Worm (Caenorhabditis elegans) whole organism, young adult: ENCODE results near the gene C30H6.9.

Source experiments
- B0336.3 ChIP-seq: fragments of 200-800 bp; sonication (Bioruptor generic); IDR thresholded peaks from 2 replicates; pipeline ENCODE4 v1.3.6; 2022; ENCODE audit warnings: missing genetic modification characterization, missing compliant biosample characterization
- C17E4.6 ChIP-seq: fragments of 200-800 bp; sonication (Bioruptor generic); IDR thresholded peaks from 2 replicates; pipeline ENCODE4 v1.3.6; 2022; ENCODE audit warnings: missing genetic modification reagents, missing genetic modification characterization, missing compliant biosample characterization
- D2030.7 ChIP-seq: fragments of 200-800 bp; sonication (Bioruptor generic); IDR thresholded peaks from 2 replicates; pipeline ENCODE4 v1.3.6; 2022; ENCODE audit warnings: missing genetic modification reagents, missing genetic modification characterization, missing compliant biosample characterization
- F23B12.7 ChIP-seq: sonication (generic microtip); optimal IDR thresholded peaks from 2 replicates; lab custom pipeline; 2017; ENCODE audit warnings: missing genetic modification characterization, mild to moderate bottlenecking, missing compliant biosample characterization, antibody characterized with exemption, moderate library complexity; ENCODE audit not compliant: insufficient read depth
- F52B5.7 ChIP-seq: sonication (generic microtip); optimal IDR thresholded peaks from 2 replicates; lab custom pipeline; 2016; ENCODE audit warnings: mild to moderate bottlenecking, missing genetic modification characterization, missing compliant biosample characterization
- F57A8.1 ChIP-seq: fragments of 200-800 bp; sonication (Bioruptor generic); optimal IDR thresholded peaks from 2 replicates; lab custom pipeline; 2018; ENCODE audit warnings: mild to moderate bottlenecking, missing genetic modification characterization, moderate library complexity, missing compliant biosample characterization
- F57C9.4 ChIP-seq: sonication (generic microtip); optimal IDR thresholded peaks from 2 replicates; lab custom pipeline; 2017; ENCODE audit warnings: mild to moderate bottlenecking, missing genetic modification characterization, missing compliant biosample characterization
- ZK185.1 ChIP-seq: sonication (generic microtip); optimal IDR thresholded peaks from 2 replicates; lab custom pipeline; 2016; ENCODE audit warnings: mild to moderate bottlenecking, missing genetic modification characterization, missing compliant biosample characterization; ENCODE audit not compliant: poor library complexity, severe bottlenecking
- atf-7 ChIP-seq: sonication (generic microtip); optimal IDR thresholded peaks from 2 replicates; lab custom pipeline; 2017; ENCODE audit warnings: mild to moderate bottlenecking, missing genetic modification characterization, missing compliant biosample characterization
- ceh-58 ChIP-seq: fragments of 200-800 bp; sonication (Bioruptor generic); IDR thresholded peaks from 2 replicates; pipeline ENCODE4 v1.3.6; 2022; ENCODE audit warnings: missing genetic modification characterization, missing compliant biosample characterization
- dpff-1 ChIP-seq: sonication (generic microtip); optimal IDR thresholded peaks from 2 replicates; lab custom pipeline; 2017; ENCODE audit warnings: mild to moderate bottlenecking, missing genetic modification characterization, missing compliant biosample characterization
- dpl-1 ChIP-seq: fragments of 150-350 bp; optimal IDR thresholded peaks from 2 replicates; lab custom pipeline; 2014; ENCODE audit warnings: missing biosample characterization, missing genetic modification reagents, missing genetic modification characterization
- egrh-3 ChIP-seq: fragments of 200-800 bp; sonication (Bioruptor generic); IDR thresholded peaks from 2 replicates; pipeline ENCODE4 v1.3.6; 2022; ENCODE audit warnings: missing genetic modification reagents, missing genetic modification characterization, missing compliant biosample characterization
- ets-4 ChIP-seq: fragments of 200-800 bp; sonication (Bioruptor generic); optimal IDR thresholded peaks from 2 replicates; lab custom pipeline; 2018; ENCODE audit warnings: mild to moderate bottlenecking, missing genetic modification characterization, missing compliant biosample characterization
- gei-17 ChIP-seq: fragments of 200-800 bp; sonication (Bioruptor generic); optimal IDR thresholded peaks from 2 replicates; lab custom pipeline; 2018; ENCODE audit warnings: mild to moderate bottlenecking, missing genetic modification characterization, missing compliant biosample characterization
- him-1 ChIP-seq: sonication (generic microtip); optimal IDR thresholded peaks from 2 replicates; lab custom pipeline; 2016; ENCODE audit warnings: missing genotype, missing genetic modification reagents, missing genetic modification characterization, missing compliant biosample characterization
- hmg-20 ChIP-seq: fragments of 200-800 bp; sonication (Bioruptor generic); IDR thresholded peaks from 2 replicates; pipeline ENCODE4 v1.3.6; 2022; ENCODE audit warnings: missing genetic modification reagents, missing genetic modification characterization, missing compliant biosample characterization
- hrde-1 ChIP-seq: sonication (generic microtip); optimal IDR thresholded peaks from 2 replicates; lab custom pipeline; 2016; ENCODE audit warnings: missing genetic modification characterization, mild to moderate bottlenecking, missing compliant biosample characterization, moderate library complexity, missing genotype, missing genetic modification reagents, borderline replicate concordance
- hsf-1 ChIP-seq: fragments of 200-800 bp; sonication (Bioruptor generic); IDR thresholded peaks from 2 replicates; pipeline ENCODE4 v1.3.6; 2022; ENCODE audit warnings: missing genetic modification reagents, missing genetic modification characterization, missing compliant biosample characterization
- lsl-1 ChIP-seq: fragments of 200-800 bp; sonication (Bioruptor generic); optimal IDR thresholded peaks from 2 replicates; lab custom pipeline; 2018; ENCODE audit warnings: mild to moderate bottlenecking, missing genetic modification characterization, moderate library complexity, missing compliant biosample characterization
- mcd-1 ChIP-seq: fragments of 200-800 bp; sonication (Bioruptor generic); IDR thresholded peaks from 2 replicates; pipeline ENCODE4 v1.3.6; 2022; ENCODE audit warnings: missing genetic modification reagents, missing genetic modification characterization, missing compliant biosample characterization
- nfya-2 ChIP-seq: fragments of 200-800 bp; sonication (Bioruptor generic); IDR thresholded peaks from 2 replicates; pipeline ENCODE4 v1.3.6; 2022; ENCODE audit warnings: missing genetic modification reagents, missing genetic modification characterization, missing compliant biosample characterization
- nhr-179 ChIP-seq: sonication (generic microtip); optimal IDR thresholded peaks from 2 replicates; lab custom pipeline; 2016; ENCODE audit warnings: mild to moderate bottlenecking, missing genetic modification characterization, missing compliant biosample characterization
- nhr-27 ChIP-seq: fragments of 200-800 bp; sonication (Bioruptor generic); optimal IDR thresholded peaks from 2 replicates; lab custom pipeline; 2018; ENCODE audit warnings: mild to moderate bottlenecking, missing genetic modification characterization, moderate library complexity, missing compliant biosample characterization
- nhr-90 ChIP-seq: sonication (generic microtip); optimal IDR thresholded peaks from 2 replicates; lab custom pipeline; 2016; ENCODE audit warnings: missing genotype, mild to moderate bottlenecking, missing genetic modification characterization, missing compliant biosample characterization
- repo-1 ChIP-seq: sonication (generic microtip); optimal IDR thresholded peaks from 2 replicates; lab custom pipeline; 2017; ENCODE audit warnings: mild to moderate bottlenecking, missing genetic modification characterization, missing compliant biosample characterization
- sdz-38 ChIP-seq: sonication (generic microtip); optimal IDR thresholded peaks from 2 replicates; lab custom pipeline; 2016; ENCODE audit warnings: missing genotype, missing genetic modification characterization, missing compliant biosample characterization
- sea-2 ChIP-seq: fragments of 200-800 bp; sonication (Bioruptor generic); IDR thresholded peaks from 2 replicates; pipeline ENCODE4 v1.3.6; 2022; ENCODE audit warnings: missing genetic modification characterization, missing compliant biosample characterization
- sptf-2 ChIP-seq: fragments of 200-800 bp; sonication (Bioruptor generic); optimal IDR thresholded peaks from 2 replicates; lab custom pipeline; 2018; ENCODE audit warnings: mild to moderate bottlenecking, missing genetic modification characterization, missing compliant biosample characterization
- tbp1 ChIP-seq: fragments of 200-800 bp; sonication (Bioruptor generic); optimal IDR thresholded peaks from 2 replicates; lab custom pipeline; 2018; ENCODE audit warnings: mild to moderate bottlenecking, missing genetic modification characterization, missing compliant biosample characterization
- unc-130 ChIP-seq: sonication (generic microtip); optimal IDR thresholded peaks from 2 replicates; lab custom pipeline; 2016; ENCODE audit warnings: missing genetic modification reagents, missing genetic modification characterization, missing compliant biosample characterization
- unc-62 ChIP-seq: fragments of 150-350 bp; optimal IDR thresholded peaks from 2 replicates; lab custom pipeline; 2014; ENCODE audit warnings: missing biosample characterization, missing genetic modification reagents, missing genetic modification characterization
- ztf-18 ChIP-seq: sonication (generic microtip); optimal IDR thresholded peaks from 2 replicates; lab custom pipeline; 2016; ENCODE audit warnings: missing genotype, mild to moderate bottlenecking, missing genetic modification characterization, missing compliant biosample characterization
- ztf-28 ChIP-seq: fragments of 200-800 bp; sonication (Bioruptor generic); IDR thresholded peaks from 2 replicates; pipeline ENCODE4 v1.3.6; 2022; ENCODE audit warnings: missing genetic modification reagents, missing genetic modification characterization, missing compliant biosample characterization

Gene C30H6.9

ce11 chrIV:17382029-17382428 lies 2.1 kb upstream of the C30H6.9 start, which contains the start of gene C30H6.8:
Gene C30H6.8 (plus strand): TSS chrIV:17382329.
- TF ChIP-seq hmg-20: no peak
- no peak for TF ChIP-seq dpff-1 (tag; lab: Kevin White, UChicago)
- TF ChIP-seq ztf-18: no peak
- no peak for TF ChIP-seq unc-62
- no peak for TF ChIP-seq unc-130 (GFP tag; lab: Kevin White, UChicago)
- no peak for TF ChIP-seq hrde-1 (tag; lab: Kevin White, UChicago)
- TF ChIP-seq B0336.3: no peak
- TF ChIP-seq egrh-3 (GFP tag; lab: Robert Waterston, UW): no peak
- TF ChIP-seq ztf-28 (GFP tag; lab: Robert Waterston, UW): no peak
- TF ChIP-seq sdz-38 (tag; lab: Kevin White, UChicago): no peak
- TF ChIP-seq atf-7 (tag; lab: Kevin White, UChicago): no peak
- TF ChIP-seq nhr-27: no peak
- TF ChIP-seq, all 124 proteins: peak for 0

DNA sequence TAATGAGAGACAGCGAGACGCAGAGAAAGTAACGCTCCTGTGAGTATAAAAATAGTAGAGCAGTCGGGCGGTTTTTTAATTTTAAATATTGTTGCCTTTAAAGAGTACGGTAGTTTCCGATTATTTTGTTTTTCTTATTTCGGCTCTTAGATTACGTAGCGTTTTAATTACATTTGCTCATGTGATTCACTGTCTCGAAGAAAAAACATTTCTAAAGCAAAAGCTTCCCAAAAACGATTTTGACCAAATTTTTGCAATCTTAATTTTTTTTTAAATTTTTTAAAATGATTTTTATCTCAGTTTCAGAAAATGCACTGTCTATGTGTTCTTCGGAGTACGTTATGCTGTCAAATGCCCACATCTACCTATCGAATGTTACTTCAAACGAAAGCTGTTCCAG lies 3.8 kb downstream of the C30H6.9 start, which contains the start of gene haf-1:
Gene haf-1, plus strand, starts transcription at position 301 of the 400 bp plus-strand sequence.
- TF ChIP-seq ceh-58 (GFP tag; lab: Robert Waterston, UW): no peak
- TF ChIP-seq D2030.7 (GFP tag; lab: Robert Waterston, UW): no peak
- TF ChIP-seq sea-2 (GFP tag; lab: Robert Waterston, UW): no peak
- TF ChIP-seq nfya-2 (GFP tag; lab: Robert Waterston, UW): no peak
- no peak for TF ChIP-seq sptf-2 (GFP tag; lab: Kevin White, UChicago)
- no peak for TF ChIP-seq F52B5.7 (tag; lab: Kevin White, UChicago)
- TF ChIP-seq dpl-1 (GFP tag; lab: Kevin White, UChicago): no peak
- TF ChIP-seq him-1 (tag; lab: Kevin White, UChicago): no peak
- no peak for TF ChIP-seq nhr-90 (tag; lab: Kevin White, UChicago)
- no peak for TF ChIP-seq F57A8.1 (GFP tag; lab: Kevin White, UChicago)
- no peak for TF ChIP-seq unc-62
- TF ChIP-seq repo-1 (tag; lab: Kevin White, UChicago): no peak

DNA sequence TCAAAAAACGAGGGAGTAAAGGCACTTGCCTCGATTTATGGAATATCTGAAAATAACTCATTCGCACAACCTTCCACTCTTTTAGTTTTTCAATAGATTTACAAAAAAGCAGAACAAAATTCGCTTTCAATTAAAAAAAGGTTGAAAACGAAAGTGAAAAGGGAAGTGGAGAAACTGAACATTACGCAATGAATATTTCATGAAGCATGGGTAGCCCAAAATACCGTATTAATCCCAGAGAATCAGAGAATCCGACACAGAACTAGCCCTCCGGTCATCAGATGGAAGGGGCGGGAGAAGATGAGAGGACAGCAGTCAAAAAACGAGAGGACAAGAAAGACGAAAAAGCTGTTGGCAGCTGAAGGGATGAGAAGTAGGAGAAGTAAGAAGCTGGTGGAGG lies 8.5 kb downstream of the C30H6.9 start, which contains the start of gene C30H6.5:
Gene C30H6.5, plus strand, starts transcription at position 301 of the 400 bp plus-strand sequence.
- TF ChIP-seq lsl-1 (GFP tag; lab: Kevin White, UChicago) (no peak), mcd-1 (GFP tag; lab: Robert Waterston, UW) (no peak), him-1 (tag; lab: Kevin White, UChicago) (no peak), C17E4.6 (no peak), F57C9.4 (no peak), tbp1 (no peak)

- TF ChIP-seq ets-4 (GFP tag; lab: Kevin White, UChicago) (no peak), gei-17 (GFP tag; lab: Kevin White, UChicago) (no peak), ZK185.1 (tag; lab: Kevin White, UChicago) (no peak), nhr-179 (tag; lab: Kevin White, UChicago) (no peak), hsf-1 (GFP tag; lab: Robert Waterston, UW) (no peak), F23B12.7 (tag; lab: Kevin White, UChicago) (no peak)
- TF ChIP-seq, all 124 proteins: peak for 0
Measured at ce11 chrIV:17368292-17368691, 11.7 kb downstream of the C30H6.9 start, which contains the start of gene trh-1. Gene trh-1 (plus strand): TSS chrIV:17368592.
